Worm (Caenorhabditis elegans) whole organism, late embryonic: Measurements from ENCODE around the gene glr-4.

ENCODE experiments used
- F13H6.1 ChIP-seq: sonication (generic microtip); optimal IDR thresholded peaks from 2 replicates; lab custom pipeline; 2016; ENCODE audit warnings: missing genetic modification characterization, missing compliant biosample characterization
- Y22D7AL.16 ChIP-seq: sonication (generic microtip); optimal IDR thresholded peaks from 2 replicates; lab custom pipeline; 2016; ENCODE audit warnings: missing genetic modification characterization, missing compliant biosample characterization
- ama-1 ChIP-seq: fragments of 150-350 bp; optimal IDR thresholded peaks from 2 replicates; lab custom pipeline; 2014
- ceh-22 ChIP-seq: sonication (generic microtip); optimal IDR thresholded peaks from 2 replicates; lab custom pipeline; 2017; ENCODE audit warnings: missing biosample characterization, missing genetic modification characterization
- ceh-34 ChIP-seq: sonication (generic microtip); optimal IDR thresholded peaks from 2 replicates; lab custom pipeline; 2016; ENCODE audit warnings: mild to moderate bottlenecking, missing genetic modification characterization, missing compliant biosample characterization
- fkh-10 ChIP-seq: fragments of 150-350 bp; optimal IDR thresholded peaks from 2 replicates; lab custom pipeline; 2014; ENCODE audit warnings: missing biosample characterization, missing genetic modification reagents, missing genetic modification characterization
- hlh-6 ChIP-seq: sonication (generic microtip); optimal IDR thresholded peaks from 2 replicates; lab custom pipeline; 2016; ENCODE audit warnings: missing genotype, missing genetic modification characterization, missing compliant biosample characterization
- pag-3 ChIP-seq: sonication (generic microtip); optimal IDR thresholded peaks from 2 replicates; lab custom pipeline; 2016; ENCODE audit warnings: missing compliant biosample characterization, missing genetic modification characterization, borderline replicate concordance
- pha-2 ChIP-seq: sonication (generic microtip); optimal IDR thresholded peaks from 2 replicates; lab custom pipeline; 2017; ENCODE audit warnings: mild to moderate bottlenecking, missing genetic modification characterization, missing compliant biosample characterization
- pha-4 ChIP-seq: fragments of 150-350 bp; optimal IDR thresholded peaks from 2 replicates; lab custom pipeline; 2018; ENCODE audit warnings: missing biosample characterization, missing genetic modification reagents, missing genetic modification characterization
- pqm-1 ChIP-seq: sonication (generic microtip); optimal IDR thresholded peaks from 2 replicates; lab custom pipeline; 2016; ENCODE audit warnings: missing genetic modification characterization, missing compliant biosample characterization
- ref-2 ChIP-seq: sonication (generic microtip); optimal IDR thresholded peaks from 2 replicates; lab custom pipeline; 2016; ENCODE audit warnings: missing genetic modification characterization, missing compliant biosample characterization
- ttx-3 ChIP-seq: sonication (generic microtip); optimal IDR thresholded peaks from 2 replicates; lab custom pipeline; 2016; ENCODE audit warnings: missing genetic modification reagents, missing genetic modification characterization, missing compliant biosample characterization
- ztf-16 ChIP-seq: sonication (generic microtip); optimal IDR thresholded peaks from 2 replicates; lab custom pipeline; 2017; ENCODE audit warnings: missing genetic modification characterization, missing compliant biosample characterization

DNA sequence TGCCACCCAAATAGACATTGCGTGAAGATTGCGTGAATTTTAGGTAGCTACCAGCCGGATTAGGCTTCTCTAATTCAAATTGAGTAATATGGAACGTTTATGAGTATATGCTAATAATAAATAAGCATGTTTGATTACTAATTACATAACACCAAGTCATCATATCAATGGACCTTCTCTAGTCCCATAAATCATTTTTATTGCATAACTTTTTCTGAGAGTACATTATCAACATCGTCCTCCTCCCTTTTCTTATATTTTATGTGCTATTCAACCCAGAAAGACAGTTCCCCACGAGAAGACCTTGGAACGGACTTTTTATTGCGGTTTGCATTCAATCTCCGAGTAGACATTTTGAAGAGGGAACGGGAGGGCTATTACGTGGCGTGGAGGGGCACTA, 18.2 kb upstream of the glr-4 start:
- TF ChIP-seq pha-4 (tag; lab: Kevin White, UChicago) (no peak), hlh-6 (no peak), ceh-34 (tag; lab: Kevin White, UChicago) (no peak), pqm-1 (tag; lab: Kevin White, UChicago) (no peak), pha-2 (tag; lab: Kevin White, UChicago) (no peak), fkh-10 (GFP tag; lab: Kevin White, UChicago) (no peak), ama-1 (lab: Kevin White, UChicago) (peak; percentile 39), Y22D7AL.16 (tag; lab: Kevin White, UChicago) (no peak), pag-3 (tag; lab: Kevin White, UChicago) (no peak), ttx-3 (tag; lab: Kevin White, UChicago) (no peak), ref-2 (no peak), ztf-16 (tag; lab: Kevin White, UChicago) (no peak), ceh-22 (tag; lab: Kevin White, UChicago) (no peak), F13H6.1 (tag; lab: Kevin White, UChicago) (no peak)
